Worm (Caenorhabditis elegans): ENCODE data around the gene mct-5.

DNA sequence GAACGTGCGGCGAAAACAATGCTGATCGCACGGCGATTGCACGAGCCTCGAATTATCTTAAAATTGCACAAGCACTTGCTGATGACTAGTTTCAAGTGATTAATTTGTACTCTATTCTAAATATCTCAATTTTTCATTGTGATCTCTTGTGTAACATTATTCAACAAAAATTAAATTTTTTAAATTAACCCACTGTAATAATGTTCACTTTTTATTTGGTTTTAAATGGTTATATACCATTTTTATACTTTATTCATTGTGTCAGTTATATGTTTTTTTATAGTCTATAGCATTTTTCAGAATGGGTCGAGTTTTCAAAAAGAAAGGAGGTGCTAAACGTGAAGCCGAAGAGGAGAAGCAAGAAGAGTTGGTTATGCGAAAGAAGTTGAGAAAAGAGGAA, 44.7 kb downstream of the mct-5 start, which contains the start of gene ZK1127.4:
- TF ChIP-seq ztf-11 (tag; optimal IDR thresholded peaks at IDR 0.05) = no peak
- no peak for TF ChIP-seq snpc-4 (tag; optimal IDR thresholded peaks at IDR 0.05)
- TF ChIP-seq nhr-11 (tag; optimal IDR thresholded peaks at IDR 0.05) = no peak
- TF ChIP-seq mdl-1 (tag; optimal IDR thresholded peaks at IDR 0.05) = no peak
- TF ChIP-seq unc-130 (tag; optimal IDR thresholded peaks at IDR 0.05) = no peak
- no peak for TF ChIP-seq nhr-90 (tag; optimal IDR thresholded peaks at IDR 0.05; ENCODE audit: poor library complexity)
- no peak for TF ChIP-seq jun-1 (tag; optimal IDR thresholded peaks at IDR 0.05)
- TF ChIP-seq lsy-2 (tag; optimal IDR thresholded peaks at IDR 0.05) = no peak
- no peak for TF ChIP-seq rnt-1 (tag; optimal IDR thresholded peaks at IDR 0.05)
- no peak for TF ChIP-seq Y116A8C.19 (tag; optimal IDR thresholded peaks at IDR 0.05; ENCODE audit: borderline replicate concordance)
- no peak for TF ChIP-seq skn-1 (tag; optimal IDR thresholded peaks at IDR 0.05)
- no peak for TF ChIP-seq ztf-4 (tag; optimal IDR thresholded peaks at IDR 0.05)

Measured in whole organism, L1 larva.